Worm (Caenorhabditis elegans) whole organism, mixed stage, embryonic: ENCODE data around the gene ceh-88.

Source experiments
- M03D4.4 ChIP-seq: sonication (generic microtip); optimal IDR thresholded peaks from 2 replicates; lab custom pipeline; 2017; ENCODE audit warnings: mild to moderate bottlenecking, missing genetic modification characterization, missing compliant biosample characterization
- bed-3 ChIP-seq: fragments of 200-800 bp; sonication (Bioruptor generic); optimal IDR thresholded peaks from 3 replicates; lab custom pipeline; 2018; ENCODE audit warnings: mild to moderate bottlenecking, missing genetic modification characterization, moderate library complexity, missing compliant biosample characterization
- blmp-1 ChIP-seq: fragments of 150-350 bp; optimal IDR thresholded peaks from 2 replicates; lab custom pipeline; 2014; ENCODE audit warnings: missing biosample characterization, missing genetic modification characterization
- ceh-39 ChIP-seq: fragments of 150-350 bp; optimal IDR thresholded peaks from 2 replicates; lab custom pipeline; 2014; ENCODE audit warnings: missing biosample characterization, missing genetic modification characterization
- ceh-43 ChIP-seq: fragments of 200-800 bp; sonication (Bioruptor generic); optimal IDR thresholded peaks from 2 replicates; lab custom pipeline; 2018; ENCODE audit warnings: mild to moderate bottlenecking, missing genetic modification characterization, moderate library complexity, missing compliant biosample characterization
- ceh-83 ChIP-seq: fragments of 200-800 bp; sonication (Bioruptor generic); optimal IDR thresholded peaks from 2 replicates; lab custom pipeline; 2018; ENCODE audit warnings: mild to moderate bottlenecking, missing genetic modification characterization, missing compliant biosample characterization
- ces-1 ChIP-seq: fragments of 150-350 bp; optimal IDR thresholded peaks from 2 replicates; lab custom pipeline; 2014; ENCODE audit warnings: missing biosample characterization, missing genetic modification reagents, missing genetic modification characterization
- drap-1 ChIP-seq: fragments of 200-800 bp; sonication (Bioruptor generic); optimal IDR thresholded peaks from 3 replicates; lab custom pipeline; 2018; ENCODE audit warnings: mild to moderate bottlenecking, missing genetic modification characterization, missing compliant biosample characterization
- elt-1 ChIP-seq: sonication (generic microtip); optimal IDR thresholded peaks from 2 replicates; lab custom pipeline; 2017; ENCODE audit warnings: missing genetic modification characterization, mild to moderate bottlenecking, missing compliant biosample characterization, antibody characterized with exemption, moderate library complexity, borderline replicate concordance; ENCODE audit not compliant: insufficient read depth
- elt-3 ChIP-seq: fragments of 150-350 bp; optimal IDR thresholded peaks from 2 replicates; lab custom pipeline; 2014; ENCODE audit warnings: missing biosample characterization, missing genetic modification characterization
- flh-1 ChIP-seq: fragments of 200-800 bp; sonication (Bioruptor generic); optimal IDR thresholded peaks from 2 replicates; lab custom pipeline; 2018; ENCODE audit warnings: mild to moderate bottlenecking, missing genetic modification characterization, moderate library complexity, missing compliant biosample characterization
- ham-2 ChIP-seq: fragments of 200-800 bp; sonication (Bioruptor generic); optimal IDR thresholded peaks from 2 replicates; lab custom pipeline; 2018; ENCODE audit warnings: mild to moderate bottlenecking, missing genetic modification characterization, missing compliant biosample characterization
- hlh-1 ChIP-seq: fragments of 150-350 bp; optimal IDR thresholded peaks from 2 replicates; lab custom pipeline; 2014; ENCODE audit warnings: missing biosample characterization, missing genetic modification reagents, missing genetic modification characterization
- lin-13 ChIP-seq: fragments of 150-350 bp; optimal IDR thresholded peaks from 2 replicates; lab custom pipeline; 2014; ENCODE audit warnings: missing biosample characterization, missing genetic modification characterization
- lsy-2 ChIP-seq: fragments of 150-350 bp; optimal IDR thresholded peaks from 2 replicates; lab custom pipeline; 2014; ENCODE audit warnings: missing biosample characterization, missing genetic modification characterization
- mab-5 ChIP-seq: fragments of 150-350 bp; optimal IDR thresholded peaks from 2 replicates; lab custom pipeline; 2014; ENCODE audit warnings: missing biosample characterization, missing genetic modification characterization
- mep-1 ChIP-seq: fragments of 150-350 bp; optimal IDR thresholded peaks from 2 replicates; lab custom pipeline; 2017; ENCODE audit warnings: missing biosample characterization, missing genetic modification reagents, missing genetic modification characterization, inconsistent platforms
- mls-2 ChIP-seq: sonication (generic microtip); optimal IDR thresholded peaks from 2 replicates; lab custom pipeline; 2016; ENCODE audit warnings: mild to moderate bottlenecking, missing genetic modification characterization, moderate library complexity, missing compliant biosample characterization
- nhr-237 ChIP-seq: fragments of 150-350 bp; optimal IDR thresholded peaks from 2 replicates; lab custom pipeline; 2014; ENCODE audit warnings: missing biosample characterization, missing genetic modification characterization
- nhr-28 ChIP-seq: fragments of 150-350 bp; optimal IDR thresholded peaks from 2 replicates; lab custom pipeline; 2014; ENCODE audit warnings: missing biosample characterization, missing genetic modification characterization
- nhr-76 ChIP-seq: sonication (generic microtip); optimal IDR thresholded peaks from 2 replicates; lab custom pipeline; 2017; ENCODE audit warnings: missing biosample characterization, missing genetic modification characterization
- sem-2 ChIP-seq: fragments of 200-800 bp; sonication (Bioruptor generic); optimal IDR thresholded peaks from 2 replicates; lab custom pipeline; 2018; ENCODE audit warnings: mild to moderate bottlenecking, missing genetic modification characterization, missing compliant biosample characterization
- snpc-4 ChIP-seq: fragments of 150-350 bp; optimal IDR thresholded peaks from 2 replicates; lab custom pipeline; 2014; ENCODE audit warnings: missing biosample characterization, missing genetic modification characterization
- sptf-1 ChIP-seq: sonication (generic microtip); optimal IDR thresholded peaks from 2 replicates; lab custom pipeline; 2017; ENCODE audit warnings: mild to moderate bottlenecking, missing genetic modification characterization, moderate library complexity, missing compliant biosample characterization
- tbx-8 ChIP-seq: fragments of 200-800 bp; sonication (Bioruptor generic); optimal IDR thresholded peaks from 2 replicates; lab custom pipeline; 2018; ENCODE audit warnings: mild to moderate bottlenecking, missing genetic modification characterization, moderate library complexity, missing compliant biosample characterization
- unc-120 ChIP-seq: sonication (generic microtip); optimal IDR thresholded peaks from 2 replicates; lab custom pipeline; 2017; ENCODE audit warnings: missing genetic modification characterization, missing compliant biosample characterization; ENCODE audit not compliant: poor library complexity, severe bottlenecking
- unc-62 ChIP-seq: fragments of 150-350 bp; optimal IDR thresholded peaks from 2 replicates; lab custom pipeline; 2014; ENCODE audit warnings: missing biosample characterization, missing genetic modification reagents, missing genetic modification characterization
- zip-8 ChIP-seq: fragments of 150-350 bp; optimal IDR thresholded peaks from 2 replicates; lab custom pipeline; 2014; ENCODE audit warnings: missing biosample characterization, missing genetic modification characterization

ceh-88 gene

DNA sequence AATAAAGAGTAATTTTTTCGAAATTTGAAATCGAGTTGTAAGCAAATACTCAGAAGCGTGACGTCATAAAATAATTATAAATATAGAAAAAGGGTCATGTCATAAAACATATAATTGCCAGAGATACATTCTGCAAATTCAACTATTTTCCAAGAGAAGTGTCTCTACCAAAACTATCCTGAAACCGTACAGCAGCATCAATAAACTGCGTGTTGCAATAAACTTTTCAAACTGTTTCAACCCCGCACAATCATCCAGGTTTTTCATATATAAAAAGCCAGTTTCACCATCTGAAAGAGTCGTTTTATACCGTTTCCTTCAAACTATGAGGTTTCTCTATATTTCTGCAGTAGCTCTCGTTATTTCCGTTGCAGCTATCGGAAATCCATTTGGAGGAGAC is 14.5 kb downstream of the ceh-88 start, which contains the start of gene C49C3.11:
TSS of gene C49C3.11 (plus strand) at position 301 of the 400 bp plus-strand sequence.
- TF ChIP-seq ceh-83 (GFP tag; lab: Kevin White, UChicago) (no peak), unc-120 (no peak)

- TF ChIP-seq drap-1 (GFP tag; lab: Kevin White, UChicago) = no peak
These were observed 17.7 kb downstream of the ceh-88 start, which contains the start of the genes clec-197 and clec-198 for ce11 chrIV:17346599-17347218. TSS of gene clec-197 (minus strand) at chrIV:17346699. TSS of gene clec-198 (plus strand) at chrIV:17347168.

DNA sequence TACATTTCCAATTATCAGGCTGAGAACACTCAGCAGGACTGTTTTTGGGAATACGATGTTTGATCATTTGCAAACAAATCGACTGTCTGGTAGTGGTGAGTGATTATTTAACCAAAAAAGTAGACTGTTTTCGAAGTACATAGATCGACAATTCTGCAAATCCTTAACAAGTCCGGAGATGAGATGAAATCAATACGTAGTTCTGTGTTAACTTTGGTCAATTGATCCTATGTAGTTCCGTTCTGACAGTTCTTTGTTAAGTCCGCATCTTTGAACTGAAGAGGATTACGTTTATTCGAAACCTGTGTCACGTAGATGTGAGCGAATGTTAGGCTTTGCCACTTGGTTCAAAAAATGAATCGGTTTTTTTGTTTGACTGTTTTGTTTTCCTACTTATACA is 22.6 kb downstream of the ceh-88 start, which contains the start of gene clec-199:
TSS of gene clec-199 (plus strand) at position 301 of the 400 bp plus-strand sequence.
- TF ChIP-seq M03D4.4 (tag; lab: Kevin White, UChicago) = no peak
- no peak for TF ChIP-seq lin-13 (tag; lab: Kevin White, UChicago)
- TF ChIP-seq sem-2 (GFP tag; lab: Kevin White, UChicago) = no peak
- TF ChIP-seq ceh-83 (GFP tag; lab: Kevin White, UChicago) = no peak
- no peak for TF ChIP-seq ceh-43 (GFP tag; lab: Kevin White, UChicago)
- TF ChIP-seq elt-3 = no peak

ce11 chrIV:17361143-17361542 is 32.2 kb downstream of the ceh-88 start, which contains the start of gene clec-202:
TSS of gene clec-202 (plus strand) at chrIV:17361443.
- TF ChIP-seq unc-62 (GFP tag; lab: Kevin White, UChicago) (no peak), nhr-76 (tag; lab: Kevin White, UChicago) (no peak), sptf-1 (no peak), nhr-28 (tag; lab: Kevin White, UChicago) (no peak), flh-1 (no peak), mab-5 (tag; lab: Kevin White, UChicago) (no peak), ces-1 (GFP tag; lab: Kevin White, UChicago) (no peak), bed-3 (GFP tag; lab: Kevin White, UChicago) (no peak), sem-2 (GFP tag; lab: Kevin White, UChicago) (no peak), ceh-39 (no peak), lin-13 (tag; lab: Kevin White, UChicago) (no peak), snpc-4 (tag; lab: Kevin White, UChicago) (no peak), mls-2 (tag; lab: Kevin White, UChicago) (no peak), blmp-1 (no peak), unc-120 (no peak), mep-1 (tag; lab: Kevin White, UChicago) (no peak), ham-2 (GFP tag; lab: Kevin White, UChicago) (no peak), elt-1 (no peak), tbx-8 (GFP tag; lab: Kevin White, UChicago) (no peak), elt-3 (no peak)

DNA sequence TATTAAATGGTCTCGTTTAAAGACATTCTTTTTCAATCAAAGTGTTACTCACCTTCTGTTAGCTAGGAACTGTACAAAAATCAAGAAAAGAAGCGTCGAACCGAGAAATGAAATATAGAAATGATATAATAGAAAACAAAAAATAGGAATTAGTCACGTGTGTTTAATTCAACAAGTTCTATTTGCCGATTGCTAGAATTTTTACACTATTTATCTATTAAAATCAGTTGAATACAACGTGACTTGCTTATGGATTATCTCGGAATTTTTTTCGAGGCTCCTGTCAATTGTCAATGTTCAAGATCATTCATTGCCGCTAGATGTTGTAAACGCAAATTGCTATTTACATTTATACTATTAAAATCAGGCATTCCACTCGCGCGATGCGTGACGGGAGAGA is 38.3 kb downstream of the ceh-88 start, which contains the start of gene zipt-17:
TSS of gene zipt-17 (minus strand) at position 101 of the 400 bp plus-strand sequence.
- no peak for TF ChIP-seq mab-5 (tag; lab: Kevin White, UChicago)
- TF ChIP-seq M03D4.4 (tag; lab: Kevin White, UChicago) = no peak
- TF ChIP-seq elt-3 = no peak
- no peak for TF ChIP-seq hlh-1 (tag; lab: Kevin White, UChicago)
- no peak for TF ChIP-seq nhr-28 (tag; lab: Kevin White, UChicago)
- TF ChIP-seq ceh-43 (GFP tag; lab: Kevin White, UChicago) = no peak
- no peak for TF ChIP-seq sem-2 (GFP tag; lab: Kevin White, UChicago)
- TF ChIP-seq bed-3 (GFP tag; lab: Kevin White, UChicago) = no peak
- TF ChIP-seq nhr-237 (tag; lab: Kevin White, UChicago) = no peak

ce11 chrIV:17368292-17368691 is 39.3 kb downstream of the ceh-88 start, which contains the start of gene trh-1:
TSS of gene trh-1 (plus strand) at chrIV:17368592.
- TF ChIP-seq zip-8 (tag; lab: Kevin White, UChicago) (no peak), M03D4.4 (tag; lab: Kevin White, UChicago) (no peak), ces-1 (GFP tag; lab: Kevin White, UChicago) (no peak), lsy-2 (no peak), bed-3 (GFP tag; lab: Kevin White, UChicago) (no peak), sptf-1 (no peak), flh-1 (no peak)
